Worm (Caenorhabditis elegans): ENCODE data around the gene dhs-9.

DNA sequence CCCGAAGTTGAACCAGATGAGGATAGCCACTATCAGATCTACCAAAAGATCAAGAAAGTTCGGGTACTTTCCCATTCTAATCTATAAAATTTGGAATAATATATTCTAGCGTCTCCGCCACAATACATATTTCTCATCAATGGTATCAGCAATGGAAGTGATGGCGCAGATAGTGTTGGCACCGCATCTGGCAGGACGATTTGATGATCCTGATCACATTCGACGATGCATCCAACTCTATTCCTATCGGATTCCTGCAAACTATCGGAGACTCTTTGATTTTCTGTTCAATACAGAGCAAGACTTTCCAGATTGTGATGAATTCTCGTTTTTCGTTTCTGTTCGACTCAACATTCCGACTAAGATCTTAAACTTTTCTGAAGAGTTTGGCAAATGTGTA is 38.5 kb downstream of the dhs-9 start:
- no peak for TF ChIP-seq med-1 (GFP tag; optimal IDR thresholded peaks at IDR 0.05; ENCODE audit: insufficient read depth)
- TF ChIP-seq T22C8.4 (GFP tag; IDR thresholded peaks at IDR 0.05), result no peak
- TF ChIP-seq ztf-23 (GFP tag; IDR thresholded peaks at IDR 0.05), result no peak
- no peak for TF ChIP-seq ref-1 (GFP tag; conservative IDR thresholded peaks at IDR 0.05)
- TF ChIP-seq flt-1 (GFP tag; IDR thresholded peaks at IDR 0.05), result no peak
